Worm (Caenorhabditis elegans) whole organism, L1 larva: ENCODE measurements around the gene odr-1.

Source experiments
- C04F5.9 ChIP-seq: sonication (generic microtip); optimal IDR thresholded peaks from 2 replicates; lab custom pipeline; 2016; ENCODE audit warnings: missing genetic modification characterization, missing compliant biosample characterization
- Y116A8C.19 ChIP-seq: sonication (generic microtip); optimal IDR thresholded peaks from 2 replicates; lab custom pipeline; 2016; ENCODE audit warnings: missing compliant biosample characterization, missing genetic modification characterization, borderline replicate concordance
- aha-1 ChIP-seq: fragments of 150-350 bp; optimal IDR thresholded peaks from 2 replicates; lab custom pipeline; 2014; ENCODE audit warnings: missing biosample characterization, missing genetic modification characterization
- alr-1 ChIP-seq: fragments of 200-800 bp; sonication (Bioruptor generic); optimal IDR thresholded peaks from 2 replicates; lab custom pipeline; 2018; ENCODE audit warnings: borderline replicate concordance, mild to moderate bottlenecking, missing genetic modification characterization, missing compliant biosample characterization
- ama-1 ChIP-seq: fragments of 150-350 bp; optimal IDR thresholded peaks from 2 replicates; lab custom pipeline; 2014
- blmp-1 ChIP-seq: fragments of 150-350 bp; optimal IDR thresholded peaks from 2 replicates; lab custom pipeline; 2014; ENCODE audit warnings: missing biosample characterization, missing genetic modification characterization
- ceh-90 ChIP-seq: sonication (generic microtip); optimal IDR thresholded peaks from 2 replicates; lab custom pipeline; 2016; ENCODE audit warnings: missing genetic modification characterization, missing compliant biosample characterization
- ces-1 ChIP-seq: fragments of 150-350 bp; optimal IDR thresholded peaks from 2 replicates; lab custom pipeline; 2014; ENCODE audit warnings: missing biosample characterization, missing genetic modification reagents, missing genetic modification characterization
- dpl-1 ChIP-seq, 3 experiments: fragments of 150-350 bp in 2 of 3; sonication (generic microtip) in 1 of 3; optimal IDR thresholded peaks; 2 replicates each; lab custom pipeline; 2014 to 2017; ENCODE audit warnings: missing biosample characterization in 3 of 3, missing genetic modification characterization in 3 of 3, missing genetic modification reagents in 3 of 3
- dsc-1 ChIP-seq: sonication (generic microtip); optimal IDR thresholded peaks from 2 replicates; lab custom pipeline; 2016; ENCODE audit warnings: mild to moderate bottlenecking, missing genetic modification characterization, missing compliant biosample characterization
- efl-1 ChIP-seq, 4 experiments: fragments of 150-350 bp; optimal IDR thresholded peaks in 3 of 4; peaks in 1 of 4; 1 replicate in 1 of 4; 2 replicates in 3 of 4; lab custom pipeline; 2014; ENCODE audit warnings: missing biosample characterization in 2 of 4, missing genetic modification characterization in 2 of 4, missing genetic modification reagents in 2 of 4
- efl-3 ChIP-seq: fragments of 200-800 bp; sonication (Bioruptor generic); optimal IDR thresholded peaks from 2 replicates; lab custom pipeline; 2018; ENCODE audit warnings: mild to moderate bottlenecking, missing genetic modification characterization, missing compliant biosample characterization
- egl-13 ChIP-seq: sonication (generic microtip); optimal IDR thresholded peaks from 2 replicates; lab custom pipeline; 2016; ENCODE audit warnings: missing genotype, missing genetic modification reagents, missing genetic modification characterization, missing compliant biosample characterization
- egl-27 ChIP-seq, 2 experiments: fragments of 150-350 bp in 1 of 2; sonication (generic microtip); optimal IDR thresholded peaks; 3 replicates each; lab custom pipeline; 2017 to 2018; ENCODE audit warnings: missing biosample characterization in 2 of 2, missing genetic modification characterization in 2 of 2, missing genetic modification reagents in 2 of 2
- ets-5 ChIP-seq: fragments of 200-800 bp; sonication (Bioruptor generic); IDR thresholded peaks from 2 replicates; pipeline ENCODE4 v1.3.6; 2022; ENCODE audit warnings: missing genetic modification characterization, missing compliant biosample characterization
- fkh-10 ChIP-seq: sonication (generic microtip); optimal IDR thresholded peaks from 2 replicates; lab custom pipeline; 2017; ENCODE audit warnings: missing biosample characterization, missing genetic modification reagents, missing genetic modification characterization
- fos-1 ChIP-seq: fragments of 150-350 bp; optimal IDR thresholded peaks from 2 replicates; lab custom pipeline; 2014; ENCODE audit warnings: missing biosample characterization, missing genetic modification characterization
- grh-1 ChIP-seq: fragments of 200-800 bp; sonication (Bioruptor generic); IDR thresholded peaks from 2 replicates; pipeline ENCODE4 v1.3.6; 2022; ENCODE audit warnings: missing genetic modification reagents, missing genetic modification characterization, missing compliant biosample characterization
- hpl-2 ChIP-seq: fragments of 150-350 bp; optimal IDR thresholded peaks from 2 replicates; lab custom pipeline; 2014; ENCODE audit warnings: missing biosample characterization, missing genetic modification reagents, missing genetic modification characterization
- jun-1 ChIP-seq: fragments of 150-350 bp; optimal IDR thresholded peaks from 2 replicates; lab custom pipeline; 2014; ENCODE audit warnings: missing biosample characterization, missing genetic modification reagents, missing genetic modification characterization
- lin-15B ChIP-seq: fragments of 150-350 bp; sonication (generic microtip); optimal IDR thresholded peaks from 3 replicates; lab custom pipeline; 2014; ENCODE audit warnings: missing biosample characterization, missing genetic modification characterization
- lin-35 ChIP-seq, 2 experiments: fragments of 150-350 bp; optimal IDR thresholded peaks; 2 replicates each; lab custom pipeline; 2014; ENCODE audit warnings: missing biosample characterization in 2 of 2, missing genetic modification characterization in 2 of 2, missing genetic modification reagents in 2 of 2
- mdl-1 ChIP-seq, 2 experiments: fragments of 150-350 bp; optimal IDR thresholded peaks; 2 replicates each; lab custom pipeline; 2014 to 2017; ENCODE audit warnings: missing biosample characterization in 2 of 2, missing genetic modification characterization in 2 of 2, inconsistent platforms in 1 of 2
- mef-2 ChIP-seq: fragments of 150-350 bp; optimal IDR thresholded peaks from 2 replicates; lab custom pipeline; 2014; ENCODE audit warnings: missing biosample characterization, missing genetic modification characterization
- nhr-11 ChIP-seq: fragments of 150-350 bp; optimal IDR thresholded peaks from 2 replicates; lab custom pipeline; 2014; ENCODE audit warnings: missing biosample characterization, missing genetic modification characterization
- nhr-12 ChIP-seq: sonication (generic microtip); optimal IDR thresholded peaks from 2 replicates; lab custom pipeline; 2017; ENCODE audit warnings: missing biosample characterization, missing genetic modification characterization
- nhr-19 ChIP-seq: fragments of 200-800 bp; sonication (Bioruptor generic); conservative IDR thresholded peaks from 2 replicates; pipeline ENCODE4 v1.3.6; 2022; ENCODE audit warnings: missing genetic modification characterization, missing compliant biosample characterization
- nhr-20 ChIP-seq: sonication (generic microtip); optimal IDR thresholded peaks from 2 replicates; lab custom pipeline; 2016; ENCODE audit warnings: mild to moderate bottlenecking, missing genetic modification characterization, missing compliant biosample characterization
- nhr-237 ChIP-seq: fragments of 150-350 bp; optimal IDR thresholded peaks from 2 replicates; lab custom pipeline; 2014; ENCODE audit warnings: missing biosample characterization, missing genetic modification characterization
- nhr-28 ChIP-seq: fragments of 150-350 bp; optimal IDR thresholded peaks from 2 replicates; lab custom pipeline; 2014; ENCODE audit warnings: missing biosample characterization, missing genetic modification characterization
- nhr-71 ChIP-seq: sonication (generic microtip); optimal IDR thresholded peaks from 2 replicates; lab custom pipeline; 2016; ENCODE audit warnings: mild to moderate bottlenecking, missing genetic modification characterization, moderate library complexity, missing compliant biosample characterization
- nhr-76 ChIP-seq: sonication (generic microtip); optimal IDR thresholded peaks from 2 replicates; lab custom pipeline; 2017; ENCODE audit warnings: missing biosample characterization, missing genetic modification characterization
- nhr-77 ChIP-seq: fragments of 150-350 bp; optimal IDR thresholded peaks from 2 replicates; lab custom pipeline; 2014; ENCODE audit warnings: missing biosample characterization, missing genetic modification characterization
- nhr-84 ChIP-seq: sonication (generic microtip); optimal IDR thresholded peaks from 2 replicates; lab custom pipeline; 2017; ENCODE audit warnings: missing biosample characterization, missing genetic modification characterization
- pag-3 ChIP-seq: sonication (generic microtip); optimal IDR thresholded peaks from 2 replicates; lab custom pipeline; 2017; ENCODE audit warnings: missing genetic modification characterization, mild to moderate bottlenecking, missing compliant biosample characterization, antibody characterized with exemption, borderline replicate concordance; ENCODE audit not compliant: insufficient read depth
- pax-3 ChIP-seq: fragments of 200-800 bp; sonication (Bioruptor generic); optimal IDR thresholded peaks from 2 replicates; lab custom pipeline; 2018; ENCODE audit warnings: mild to moderate bottlenecking, missing genetic modification characterization, moderate library complexity, missing compliant biosample characterization
- skn-1 ChIP-seq: fragments of 150-350 bp; optimal IDR thresholded peaks from 2 replicates; lab custom pipeline; 2014; ENCODE audit warnings: missing biosample characterization, missing genetic modification characterization
- snpc-4 ChIP-seq: fragments of 150-350 bp; optimal IDR thresholded peaks from 2 replicates; lab custom pipeline; 2014; ENCODE audit warnings: missing biosample characterization, missing genetic modification characterization
- sox-4 ChIP-seq: sonication (generic microtip); optimal IDR thresholded peaks from 2 replicates; lab custom pipeline; 2016; ENCODE audit warnings: missing genetic modification characterization, missing compliant biosample characterization
- swsn-7 ChIP-seq: sonication (generic microtip); optimal IDR thresholded peaks from 2 replicates; lab custom pipeline; 2016; ENCODE audit warnings: missing genetic modification characterization, missing compliant biosample characterization
- tbx-2 ChIP-seq: sonication (generic microtip); optimal IDR thresholded peaks from 2 replicates; lab custom pipeline; 2016; ENCODE audit warnings: missing genetic modification characterization, missing compliant biosample characterization
- tlp-1 ChIP-seq: fragments of 150-350 bp; optimal IDR thresholded peaks from 2 replicates; lab custom pipeline; 2014; ENCODE audit warnings: missing biosample characterization, missing genetic modification characterization
- unc-130 ChIP-seq: fragments of 150-350 bp; optimal IDR thresholded peaks from 2 replicates; lab custom pipeline; 2017; ENCODE audit warnings: missing biosample characterization, missing genetic modification characterization, inconsistent platforms
- unc-62 ChIP-seq: fragments of 150-350 bp; optimal IDR thresholded peaks from 2 replicates; lab custom pipeline; 2014; ENCODE audit warnings: missing biosample characterization, missing genetic modification reagents, missing genetic modification characterization
- unc-86 ChIP-seq: sonication (generic microtip); optimal IDR thresholded peaks from 2 replicates; lab custom pipeline; 2016; ENCODE audit warnings: missing genetic modification characterization, missing compliant biosample characterization
- vab-15 ChIP-seq: sonication (generic microtip); optimal IDR thresholded peaks from 2 replicates; lab custom pipeline; 2017; ENCODE audit warnings: missing genotype, mild to moderate bottlenecking, missing genetic modification characterization, missing compliant biosample characterization
- xbp-1 ChIP-seq: sonication (generic microtip); optimal IDR thresholded peaks from 2 replicates; lab custom pipeline; 2016; ENCODE audit warnings: missing genetic modification characterization, missing compliant biosample characterization
- zag-1 ChIP-seq: fragments of 150-350 bp; optimal IDR thresholded peaks from 2 replicates; lab custom pipeline; 2014; ENCODE audit warnings: missing biosample characterization, missing genetic modification characterization
- ztf-11 ChIP-seq, 2 experiments: sonication (generic microtip); optimal IDR thresholded peaks; 2 replicates each; lab custom pipeline; 2016 to 2017; ENCODE audit warnings: missing genetic modification characterization in 2 of 2, missing biosample characterization in 1 of 2, missing compliant biosample characterization in 1 of 2

The odr-1 gene

DNA sequence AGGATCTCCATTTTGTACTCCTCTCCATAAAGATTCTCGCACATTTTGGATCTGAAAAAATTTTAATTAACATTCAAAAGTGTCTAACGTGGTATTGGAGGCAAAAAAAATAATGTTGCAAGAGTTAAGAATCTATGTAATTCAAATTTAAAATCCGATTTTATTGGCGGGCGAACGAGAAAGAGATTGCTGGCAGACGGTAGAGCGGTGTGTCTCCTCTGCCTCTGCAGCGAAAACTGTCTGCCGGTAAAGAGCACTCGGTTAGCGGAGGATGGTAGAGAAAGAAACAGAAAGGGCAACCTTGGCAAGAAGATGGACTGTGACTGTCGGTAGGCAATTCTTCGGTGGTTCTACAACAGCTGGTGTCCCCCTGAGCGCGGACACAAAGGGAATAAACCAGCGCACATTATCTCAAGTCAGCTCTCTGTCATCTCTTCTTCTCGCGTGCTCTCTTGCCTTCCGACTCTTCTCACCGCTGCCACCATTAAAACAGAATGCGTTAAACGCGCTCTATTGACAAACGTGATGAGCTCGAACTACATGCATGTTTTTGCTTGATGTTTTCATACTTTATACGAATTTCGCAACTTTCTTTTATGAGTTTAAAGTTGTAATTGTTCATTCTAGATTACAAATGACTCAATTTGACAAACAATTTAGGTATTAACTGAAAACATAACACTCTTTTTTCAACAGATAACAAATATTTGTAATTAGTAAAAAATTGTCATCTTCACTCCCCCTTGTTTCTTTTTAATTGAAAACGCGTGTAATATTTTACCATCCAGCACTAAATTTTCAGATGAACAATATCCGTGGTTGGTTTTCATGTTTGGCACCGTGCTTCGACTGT, 31.7 kb downstream of the odr-1 start, which contains the start of the genes cdk-4 and F18H3.1 (continued):
- TF ChIP-seq ets-5 (GFP tag; lab: Robert Waterston, UW) (no peak), pag-3 (no peak), snpc-4 (tag; lab: Kevin White, UChicago) (peak; percentile 14), fkh-10 (no peak), sox-4 (no peak), skn-1 (tag; lab: Kevin White, UChicago) (peak; percentile 51), unc-86 (tag; lab: Kevin White, UChicago) (peak; percentile 5), ztf-11 (tag; optimal IDR thresholded peaks at IDR 0.05; lab: Kevin White, UChicago) (peak in 1 of 2 experiments; percentile 41), egl-27 (tag; optimal IDR thresholded peaks at IDR 0.05; lab: Kevin White, UChicago) (peak in 1 of 2 experiments; percentile 48), xbp-1 (peak; percentile 31), zag-1 (tag; lab: Kevin White, UChicago) (no peak), tbx-2 (tag; lab: Kevin White, UChicago) (peak; percentile 36), pax-3 (tag; lab: Kevin White, UChicago) (no peak), alr-1 (tag; lab: Kevin White, UChicago) (no peak), nhr-28 (tag; lab: Kevin White, UChicago) (no peak), dpl-1 (GFP tag; optimal IDR thresholded peaks at IDR 0.05; lab: Kevin White, UChicago) (peak in 1 of 3 experiments; percentile 9), swsn-7 (tag; lab: Kevin White, UChicago) (no peak), efl-3 (GFP tag; lab: Kevin White, UChicago) (no peak), jun-1 (tag; lab: Kevin White, UChicago) (peak; percentile 38)

DNA sequence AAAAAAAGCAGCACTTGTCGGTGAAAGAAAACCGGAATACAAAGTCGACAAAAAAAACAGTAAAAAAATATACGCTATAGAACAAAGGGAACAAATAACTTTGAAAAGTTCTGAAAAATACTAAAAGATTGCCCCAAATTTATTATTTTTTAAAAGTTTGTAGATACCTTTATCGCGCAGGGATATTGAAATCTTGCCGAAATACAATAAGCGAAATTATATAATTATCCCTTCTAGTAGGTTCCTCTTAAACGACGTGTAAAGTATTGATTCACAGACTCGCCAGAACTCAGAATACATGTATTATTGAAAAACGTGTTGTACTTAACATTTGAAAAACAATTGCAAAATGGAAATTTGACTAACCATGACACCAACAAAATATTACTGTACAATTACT, 36.4 kb downstream of the odr-1 start:
- TF ChIP-seq nhr-84 (tag; lab: Kevin White, UChicago) (no peak), nhr-77 (tag; lab: Kevin White, UChicago) (peak; percentile 87), fos-1 (tag; lab: Kevin White, UChicago) (peak; percentile 93), aha-1 (no peak), nhr-12 (no peak), dpl-1 (GFP tag; optimal IDR thresholded peaks at IDR 0.05; lab: Kevin White, UChicago) (peak; percentile 38 to 46 (median 40)), dsc-1 (tag; lab: Kevin White, UChicago) (peak; percentile 98), alr-1 (tag; lab: Kevin White, UChicago) (no peak), Y116A8C.19 (tag; lab: Kevin White, UChicago) (no peak), sox-4 (peak; percentile 97), egl-13 (peak; percentile 84), pax-3 (tag; lab: Kevin White, UChicago) (peak; percentile 63), nhr-11 (tag; lab: Kevin White, UChicago) (peak; percentile 95), C04F5.9 (tag; lab: Kevin White, UChicago) (peak; percentile 32), nhr-28 (tag; lab: Kevin White, UChicago) (no peak), ama-1 (lab: Kevin White, UChicago) (no peak), ztf-11 (tag; optimal IDR thresholded peaks at IDR 0.05; lab: Kevin White, UChicago) (peak; percentile 47 to 69), hpl-2 (GFP tag; lab: Kevin White, UChicago) (peak; percentile 93), nhr-71 (tag; lab: Kevin White, UChicago) (peak; percentile 93), ceh-90 (no peak), lin-35 (GFP tag; optimal IDR thresholded peaks at IDR 0.05; lab: Kevin White, UChicago) (peak; percentile 44 to 83), nhr-19 (GFP tag; lab: Robert Waterston, UW) (peak; percentile 94), blmp-1 (tag; lab: Kevin White, UChicago) (peak; percentile 27), unc-62 (GFP tag; lab: Kevin White, UChicago) (no peak), unc-130 (tag; lab: Kevin White, UChicago) (no peak), grh-1 (GFP tag; lab: Robert Waterston, UW) (peak; percentile 85), skn-1 (tag; lab: Kevin White, UChicago) (peak; percentile 91), mef-2 (tag; lab: Kevin White, UChicago) (peak; percentile 61), vab-15 (no peak), ces-1 (GFP tag; lab: Kevin White, UChicago) (no peak), tlp-1 (tag; lab: Kevin White, UChicago) (no peak), nhr-237 (peak; percentile 79), nhr-76 (tag; lab: Kevin White, UChicago) (no peak), mdl-1 (tag; optimal IDR thresholded peaks at IDR 0.05; lab: Kevin White, UChicago) (peak in 1 of 2 experiments; percentile 27), nhr-20 (tag; lab: Kevin White, UChicago) (peak; percentile 91), lin-15B (tag; lab: Kevin White, UChicago) (peak; percentile 30), efl-1 (optimal IDR thresholded peaks at IDR 0.05; lab: Kevin White, UChicago) (peak; percentile 68 to 69), efl-1 (GFP tag; optimal IDR thresholded peaks at IDR 0.05 in 1 of 2; lab: Kevin White, UChicago) (peak; percentile 16 to 92)
